Worm (Caenorhabditis elegans) whole organism, L3 larva: ENCODE results near the gene stn-2.
"Not testable (repeated sequence)": the region's sequence is repeated elsewhere in the genome, so short reads cannot be mapped to it uniquely, and the experiment has no call there.

Experiments
- R02D3.7 ChIP-seq: fragments of 150-350 bp; optimal IDR thresholded peaks from 2 replicates; lab custom pipeline; 2014; ENCODE audit warnings: missing biosample characterization, missing genetic modification characterization
- ZK546.5 ChIP-seq: sonication (generic microtip); optimal IDR thresholded peaks from 2 replicates; lab custom pipeline; 2017; ENCODE audit warnings: missing biosample characterization, missing genetic modification characterization
- aly-2 ChIP-seq: fragments of 150-350 bp; optimal IDR thresholded peaks from 2 replicates; lab custom pipeline; 2014; ENCODE audit warnings: missing biosample characterization, missing genetic modification characterization
- ceh-82 ChIP-seq: fragments of 150-350 bp; optimal IDR thresholded peaks from 2 replicates; lab custom pipeline; 2014; ENCODE audit warnings: missing biosample characterization, missing genetic modification characterization
- daf-12 ChIP-seq: fragments of 150-350 bp; optimal IDR thresholded peaks from 2 replicates; lab custom pipeline; 2014; ENCODE audit warnings: missing biosample characterization, missing genetic modification reagents, missing genetic modification characterization
- egl-27 ChIP-seq: sonication (generic microtip); optimal IDR thresholded peaks from 4 replicates; lab custom pipeline; 2017; ENCODE audit warnings: missing biosample characterization, missing genetic modification reagents, missing genetic modification characterization
- elt-1 ChIP-seq: fragments of 150-350 bp; optimal IDR thresholded peaks from 2 replicates; lab custom pipeline; 2014; ENCODE audit warnings: missing biosample characterization, missing genetic modification characterization
- elt-2 ChIP-seq: sonication (generic microtip); optimal IDR thresholded peaks from 2 replicates; lab custom pipeline; 2016; ENCODE audit warnings: missing genetic modification reagents, mild to moderate bottlenecking, missing genetic modification characterization, missing compliant biosample characterization
- elt-3 ChIP-seq, 3 experiments: fragments of 150-350 bp in 1 of 3; sonication (generic microtip) in 2 of 3; optimal IDR thresholded peaks; 2 replicates in 2 of 3; 4 replicates in 1 of 3; lab custom pipeline; 2014 to 2017; ENCODE audit warnings: missing biosample characterization in 3 of 3, missing genetic modification characterization in 3 of 3
- fkh-10 ChIP-seq: sonication (generic microtip); optimal IDR thresholded peaks from 2 replicates; lab custom pipeline; 2017; ENCODE audit warnings: missing biosample characterization, missing genetic modification reagents, missing genetic modification characterization
- fos-1 ChIP-seq: fragments of 150-350 bp; optimal IDR thresholded peaks from 2 replicates; lab custom pipeline; 2014; ENCODE audit warnings: missing biosample characterization, missing genetic modification characterization
- lin-15B ChIP-seq: fragments of 150-350 bp; optimal IDR thresholded peaks from 2 replicates; lab custom pipeline; 2014; ENCODE audit warnings: missing biosample characterization, missing genetic modification characterization
- lin-39 ChIP-seq: fragments of 150-350 bp; optimal IDR thresholded peaks from 2 replicates; lab custom pipeline; 2018; ENCODE audit warnings: missing biosample characterization, missing genetic modification reagents, missing genetic modification characterization
- lsy-12 ChIP-seq: sonication (generic microtip); optimal IDR thresholded peaks from 2 replicates; lab custom pipeline; 2016; ENCODE audit warnings: mild to moderate bottlenecking, missing genetic modification characterization, missing compliant biosample characterization
- mdl-1 ChIP-seq: fragments of 150-350 bp; optimal IDR thresholded peaks from 2 replicates; lab custom pipeline; 2014; ENCODE audit warnings: missing biosample characterization, missing genetic modification characterization
- nhr-11 ChIP-seq: fragments of 150-350 bp; optimal IDR thresholded peaks from 2 replicates; lab custom pipeline; 2014; ENCODE audit warnings: missing biosample characterization, missing genetic modification characterization
- nhr-23 ChIP-seq: fragments of 150-350 bp; optimal IDR thresholded peaks from 2 replicates; lab custom pipeline; 2014; ENCODE audit warnings: missing biosample characterization, missing genetic modification reagents, missing genetic modification characterization
- nhr-237 ChIP-seq: fragments of 150-350 bp; optimal IDR thresholded peaks from 2 replicates; lab custom pipeline; 2014; ENCODE audit warnings: missing biosample characterization, missing genetic modification characterization
- nhr-25 ChIP-seq: sonication (generic microtip); optimal IDR thresholded peaks from 2 replicates; lab custom pipeline; 2017; ENCODE audit warnings: missing biosample characterization, missing genetic modification characterization
- nhr-28 ChIP-seq: fragments of 150-350 bp; optimal IDR thresholded peaks from 2 replicates; lab custom pipeline; 2014; ENCODE audit warnings: missing biosample characterization, missing genetic modification characterization
- nhr-67 ChIP-seq: fragments of 150-350 bp; optimal IDR thresholded peaks from 2 replicates; lab custom pipeline; 2014; ENCODE audit warnings: missing biosample characterization, missing genetic modification characterization
- nhr-76 ChIP-seq: fragments of 150-350 bp; sonication (generic microtip); optimal IDR thresholded peaks from 5 replicates; lab custom pipeline; 2014; ENCODE audit warnings: missing biosample characterization, missing genetic modification characterization
- nhr-77 ChIP-seq: fragments of 150-350 bp; optimal IDR thresholded peaks from 2 replicates; lab custom pipeline; 2014; ENCODE audit warnings: missing biosample characterization, missing genetic modification characterization
- pqm-1 ChIP-seq: fragments of 150-350 bp; optimal IDR thresholded peaks from 2 replicates; lab custom pipeline; 2017; ENCODE audit warnings: missing biosample characterization, missing genetic modification characterization, inconsistent platforms
- sea-2 ChIP-seq: fragments of 150-350 bp; sonication (generic microtip); optimal IDR thresholded peaks from 4 replicates; lab custom pipeline; 2014; ENCODE audit warnings: missing biosample characterization, missing genetic modification reagents, missing genetic modification characterization
- snpc-4 ChIP-seq: fragments of 150-350 bp; optimal IDR thresholded peaks from 2 replicates; lab custom pipeline; 2014; ENCODE audit warnings: missing biosample characterization, missing genetic modification characterization
- tbx-2 ChIP-seq: sonication (generic microtip); optimal IDR thresholded peaks from 2 replicates; lab custom pipeline; 2016; ENCODE audit warnings: mild to moderate bottlenecking, missing genetic modification characterization, missing compliant biosample characterization
- unc-39 ChIP-seq: sonication (generic microtip); optimal IDR thresholded peaks from 4 replicates; lab custom pipeline; 2017; ENCODE audit warnings: missing biosample characterization, missing genetic modification characterization
- unc-62 ChIP-seq: fragments of 150-350 bp; sonication (generic microtip); optimal IDR thresholded peaks from 4 replicates; lab custom pipeline; 2014; ENCODE audit warnings: missing biosample characterization, missing genetic modification reagents, missing genetic modification characterization
- ztf-4 ChIP-seq: fragments of 150-350 bp; optimal IDR thresholded peaks from 2 replicates; lab custom pipeline; 2014; ENCODE audit warnings: missing biosample characterization, missing genetic modification characterization

Gene stn-2

DNA sequence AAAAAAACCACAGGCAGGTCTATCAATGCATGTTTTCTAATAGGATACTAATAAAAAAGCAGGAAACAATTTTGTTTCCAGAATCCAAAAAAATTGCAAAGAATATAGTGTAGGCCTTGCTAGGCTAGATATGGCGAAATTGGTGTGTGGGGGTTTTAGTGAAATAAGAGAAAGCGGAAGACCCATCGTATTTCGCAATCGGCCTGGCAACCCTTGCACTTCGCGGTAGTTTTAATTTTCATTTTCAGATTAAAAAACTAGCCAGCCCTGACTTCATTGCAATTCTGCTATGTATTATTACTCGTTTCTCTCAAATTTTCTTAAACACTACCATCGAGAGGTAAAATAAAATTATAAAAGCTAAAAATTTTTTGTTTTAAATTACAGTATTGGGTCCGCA lies 5.5 kb downstream of the stn-2 start:
- TF ChIP-seq elt-2 (no peak), nhr-23 (no peak), nhr-67 (no peak), tbx-2 (tag; lab: Kevin White, UChicago) (no peak), nhr-237 (no peak), sea-2 (GFP tag; lab: Kevin White, UChicago) (no peak), daf-12 (tag; lab: Kevin White, UChicago) (no peak), ZK546.5 (tag; lab: Kevin White, UChicago) (no peak), lin-15B (tag; lab: Kevin White, UChicago) (no peak), R02D3.7 (tag; lab: Kevin White, UChicago) (no peak), unc-39 (tag; lab: Kevin White, UChicago) (no peak), snpc-4 (no peak), lsy-12 (tag; lab: Kevin White, UChicago) (no peak), aly-2 (no peak), elt-3 (tag; optimal IDR thresholded peaks at IDR 0.05; lab: Kevin White, UChicago) (no peak), fkh-10 (no peak)

DNA sequence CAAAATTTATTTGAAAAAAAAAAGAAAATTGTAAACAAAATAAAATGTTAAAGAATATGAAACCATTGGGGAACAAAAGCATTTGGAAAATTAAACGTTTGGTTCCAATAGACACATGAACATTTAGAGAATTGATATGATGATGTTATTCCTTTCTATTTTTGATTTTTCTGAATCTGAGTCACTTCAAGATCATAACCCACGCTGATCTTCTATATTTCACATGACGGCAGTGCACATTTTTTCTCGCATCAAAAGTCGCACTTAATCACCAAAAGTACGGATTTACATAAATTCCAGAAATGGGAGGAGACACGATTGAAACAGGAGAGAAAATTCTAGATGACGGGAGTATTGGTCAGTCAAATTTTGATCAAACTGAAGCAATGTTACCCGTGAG lies 7.7 kb downstream of the stn-2 start, which contains the start of gene F27D9.2:
Gene F27D9.2, plus strand, starts transcription at position 301 of the 400 bp plus-strand sequence.
- no peak for TF ChIP-seq elt-3 (tag; optimal IDR thresholded peaks at IDR 0.05; lab: Kevin White, UChicago)
- TF ChIP-seq aly-2, result no peak
- TF ChIP-seq nhr-76 (tag; lab: Kevin White, UChicago), result no peak
- TF ChIP-seq daf-12 (tag; lab: Kevin White, UChicago), result no peak
- no peak for TF ChIP-seq lin-39 (tag; lab: Kevin White, UChicago)
- TF ChIP-seq egl-27, result no peak
- no peak for TF ChIP-seq ztf-4 (tag; lab: Kevin White, UChicago)
- TF ChIP-seq fos-1 (tag; lab: Kevin White, UChicago), result no peak
- no peak for TF ChIP-seq elt-2
- TF ChIP-seq nhr-25 (tag; lab: Kevin White, UChicago), result no peak

DNA sequence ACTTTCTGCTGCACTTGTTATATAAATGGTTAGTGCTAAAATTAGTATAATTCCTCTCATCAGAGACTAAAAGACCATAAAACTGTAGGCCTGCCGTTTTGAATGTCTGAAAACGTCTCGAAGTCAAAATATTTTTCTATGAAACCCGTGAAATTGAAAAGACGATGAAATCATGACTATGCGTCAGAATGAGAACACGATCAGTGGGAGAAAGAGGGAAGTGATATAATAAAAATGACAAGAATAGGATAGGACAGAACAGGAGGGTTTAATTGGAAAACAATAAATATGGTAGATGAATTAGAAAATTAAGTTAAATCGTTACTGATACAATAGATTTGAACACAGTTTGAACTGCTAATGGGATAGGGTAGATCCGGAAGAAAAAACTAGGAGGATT lies 9.8 kb downstream of the stn-2 start, which contains the start of gene F27D9.7:
Gene F27D9.7, minus strand, starts transcription at position 101 of the 400 bp plus-strand sequence.
- TF ChIP-seq tbx-2 (tag; lab: Kevin White, UChicago) (no peak), nhr-76 (tag; lab: Kevin White, UChicago) (no peak), lin-15B (tag; lab: Kevin White, UChicago) (no peak), nhr-11 (no peak), elt-2 (no peak), nhr-77 (tag; lab: Kevin White, UChicago) (no peak), sea-2 (GFP tag; lab: Kevin White, UChicago) (no peak), elt-1 (tag; lab: Kevin White, UChicago) (no peak), mdl-1 (no peak)

DNA sequence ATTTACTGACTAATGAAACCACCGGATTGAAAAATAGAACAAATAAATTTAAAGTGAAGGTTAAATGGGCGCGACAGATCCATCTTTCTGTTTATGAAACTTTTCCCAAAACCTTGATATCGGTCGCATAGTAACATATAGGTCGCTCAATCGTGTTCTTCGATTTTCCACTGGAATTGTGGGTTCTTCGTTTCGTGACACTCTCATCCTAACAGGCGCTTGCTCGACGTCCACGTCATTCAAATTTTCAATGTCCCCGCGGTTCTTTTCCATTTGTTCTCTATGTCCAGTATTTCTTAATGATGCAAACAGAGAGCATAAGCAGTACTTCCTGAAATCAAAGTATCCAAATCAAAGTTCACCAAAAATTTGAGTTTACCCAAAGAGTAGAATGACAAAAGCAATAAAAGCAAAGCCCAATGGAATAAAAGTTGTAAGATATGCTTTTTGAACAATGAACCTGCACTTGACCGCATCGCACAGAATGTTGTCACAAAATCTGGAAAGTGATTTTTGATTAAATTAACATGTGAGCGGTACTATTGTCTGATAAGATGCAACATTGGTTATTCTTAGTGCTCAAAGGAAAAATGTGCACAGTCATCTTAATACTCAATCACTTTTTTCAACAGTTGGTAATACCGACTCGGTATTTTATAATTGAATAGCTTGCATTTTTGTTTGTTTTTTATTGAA lies 12.9 kb downstream of the stn-2 start, which contains the start of gene F27D9.13:
Gene F27D9.13, minus strand, starts transcription at position 51 of the 696 bp plus-strand sequence.
- TF ChIP-seq pqm-1 (tag; lab: Kevin White, UChicago) (peak; percentile 67), ZK546.5 (tag; lab: Kevin White, UChicago) (no peak), R02D3.7 (tag; lab: Kevin White, UChicago) (no peak), ceh-82 (tag; lab: Kevin White, UChicago) (no peak), sea-2 (GFP tag; lab: Kevin White, UChicago) (no peak), nhr-28 (no peak), elt-2 (peak; percentile 57), nhr-237 (no peak)

DNA sequence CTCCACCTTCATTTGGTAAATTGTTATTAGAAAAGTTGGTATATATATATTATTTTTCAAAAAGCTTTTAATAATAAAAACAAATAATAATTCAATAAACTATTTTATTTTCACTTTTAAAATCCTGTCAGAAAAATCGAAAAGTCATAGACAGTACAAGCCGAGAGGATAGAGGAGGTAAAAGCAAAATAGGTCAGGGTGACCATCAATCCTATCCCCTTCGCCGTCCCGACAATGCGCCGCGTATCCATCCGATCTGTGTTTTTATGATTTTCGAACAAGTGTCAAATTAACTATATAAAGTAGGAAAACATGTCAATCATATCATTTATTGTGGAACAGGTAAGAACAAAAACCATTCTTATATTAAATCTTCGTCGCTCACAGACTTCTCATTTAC lies 15.0 kb downstream of the stn-2 start:
- peak; percentile 62 for TF ChIP-seq nhr-23
- no peak for TF ChIP-seq daf-12 (tag; lab: Kevin White, UChicago)

DNA sequence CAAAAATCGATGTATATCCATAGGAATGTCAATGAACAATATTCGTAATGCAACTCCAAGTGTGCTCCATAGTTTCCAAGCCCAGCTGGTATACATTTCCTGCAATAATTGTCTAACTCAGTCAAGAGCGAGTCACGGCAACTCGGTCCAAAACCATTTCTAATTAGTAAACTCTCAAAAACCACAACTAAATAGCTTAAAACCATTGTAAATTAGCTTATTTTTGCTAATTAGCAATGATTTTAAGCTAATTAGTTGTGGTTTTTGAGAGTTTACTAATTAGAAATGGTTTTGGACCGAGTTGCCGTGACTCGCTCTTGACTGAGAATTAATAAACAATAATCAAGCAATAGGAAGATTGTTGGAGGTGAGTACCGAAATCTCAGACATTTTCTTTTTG lies 15.6 kb downstream of the stn-2 start, which contains the start of gene dhs-29:
Gene dhs-29, minus strand, starts transcription at position 101 of the 400 bp plus-strand sequence.
- TF ChIP-seq unc-62 (GFP tag; lab: Kevin White, UChicago); nhr-11; unc-39 (tag; lab: Kevin White, UChicago): not testable (repeated sequence)
